Fruit fly (Drosophila melanogaster) whole organism, prepupa: ENCODE data around the gene CrebA.

Experiments used
- CG15336 ChIP-seq: fragments of 200-800 bp; sonication (Bioruptor generic); IDR thresholded peaks from 2 replicates; pipeline ENCODE4 v1.3.6; 2022; ENCODE audit warnings: missing biosample characterization, missing genetic modification characterization
- CG1621 ChIP-seq: fragments of 200-800 bp; sonication (Bioruptor generic); optimal IDR thresholded peaks from 3 replicates; lab custom pipeline; 2018; ENCODE audit warnings: missing biosample characterization, mild to moderate bottlenecking, missing genetic modification characterization
- CG31627 ChIP-seq: fragments of 200-800 bp; sonication (Bioruptor generic); optimal IDR thresholded peaks from 3 replicates; lab custom pipeline; 2016; ENCODE audit warnings: missing biosample characterization, missing genetic modification characterization
- CG3919 ChIP-seq: fragments of 200-800 bp; sonication (Bioruptor generic); optimal IDR thresholded peaks from 3 replicates; lab custom pipeline; 2016; ENCODE audit warnings: missing biosample characterization, missing genetic modification characterization
- CG6163 ChIP-seq: fragments of 200-800 bp; sonication (Bioruptor generic); IDR thresholded peaks from 3 replicates; pipeline ENCODE4 v1.3.6; 2022; ENCODE audit warnings: missing biosample characterization, missing genetic modification characterization
- CG6792 ChIP-seq: fragments of 200-800 bp; sonication (Bioruptor generic); optimal IDR thresholded peaks from 3 replicates; lab custom pipeline; 2016; ENCODE audit warnings: missing biosample characterization, missing genetic modification characterization
- Eip75B ChIP-seq: fragments of 200-800 bp; sonication (Bioruptor generic); optimal IDR thresholded peaks from 3 replicates; lab custom pipeline; 2016; ENCODE audit warnings: missing biosample characterization, missing genetic modification characterization
- Sox102F ChIP-seq: fragments of 200-800 bp; sonication (Bioruptor generic); optimal IDR thresholded peaks from 2 replicates; lab custom pipeline; 2016; ENCODE audit warnings: missing biosample characterization, mild to moderate bottlenecking, missing genetic modification characterization
- salr ChIP-seq, 2 experiments: fragments of 200-800 bp; sonication (Bioruptor generic); optimal IDR thresholded peaks; 3 replicates each; lab custom pipeline; 2016 to 2018; ENCODE audit warnings: missing biosample characterization in 2 of 2, missing genetic modification characterization in 2 of 2, mild to moderate bottlenecking in 1 of 2

DNA sequence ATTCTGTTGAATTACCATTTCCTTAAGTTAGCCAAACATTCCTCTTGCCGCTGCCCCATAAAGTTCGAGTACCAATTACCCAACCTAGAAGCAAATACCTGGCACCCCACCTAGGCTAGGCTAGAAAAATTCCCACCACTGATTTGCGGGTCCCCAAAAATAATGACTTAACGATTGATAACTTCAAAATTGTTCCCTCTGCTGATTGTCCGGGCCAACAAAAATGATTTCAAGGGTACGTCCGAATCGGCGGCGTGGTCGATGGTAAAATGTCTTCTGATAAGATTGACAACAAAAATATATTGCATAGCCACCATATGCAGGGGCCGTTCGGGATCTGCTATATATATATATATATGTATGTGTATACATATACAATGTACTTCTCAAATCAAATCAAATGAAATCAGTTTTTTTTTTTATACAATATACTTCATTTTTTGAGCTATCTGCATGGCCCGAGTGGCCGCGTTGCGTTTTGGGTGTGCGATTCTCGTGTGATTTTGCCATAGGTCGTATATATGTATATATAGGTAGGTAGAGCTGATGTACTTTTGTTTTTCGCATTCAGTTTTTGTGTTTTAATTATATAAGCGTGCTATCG, 12.1 kb downstream of the CrebA start:
- TF ChIP-seq Eip75B (GFP tag; lab: Kevin White, UChicago) (no peak), CG6163 (GFP tag; lab: Robert Waterston, UW) (no peak), salr (GFP tag; optimal IDR thresholded peaks at IDR 0.05; lab: Kevin White, UChicago) (no peak), CG15336 (no peak), CG31627 (GFP tag; lab: Kevin White, UChicago) (no peak), CG1621 (tag; lab: Kevin White, UChicago) (no peak), Sox102F (no peak), CG6792 (no peak), CG3919 (GFP tag; lab: Kevin White, UChicago) (no peak)
